Worm (Caenorhabditis elegans) whole organism, L2 larva: ENCODE measurements around the gene elo-1.

Experiments used
- aly-2 ChIP-seq: fragments of 150-350 bp; optimal IDR thresholded peaks from 2 replicates; lab custom pipeline; 2014; ENCODE audit warnings: missing biosample characterization, missing genetic modification characterization
- ama-1 ChIP-seq: fragments of 150-350 bp; optimal IDR thresholded peaks from 2 replicates; lab custom pipeline; 2018; ENCODE audit warnings: inconsistent platforms
- egl-27 ChIP-seq: sonication (generic microtip); optimal IDR thresholded peaks from 3 replicates; lab custom pipeline; 2017; ENCODE audit warnings: missing biosample characterization, missing genetic modification reagents, missing genetic modification characterization
- elt-3 ChIP-seq: sonication (generic microtip); optimal IDR thresholded peaks from 2 replicates; lab custom pipeline; 2017; ENCODE audit warnings: missing biosample characterization, missing genetic modification characterization
- lin-13 ChIP-seq: fragments of 150-350 bp; optimal IDR thresholded peaks from 2 replicates; lab custom pipeline; 2014; ENCODE audit warnings: missing biosample characterization, missing genetic modification reagents, missing genetic modification characterization
- lin-39 ChIP-seq: fragments of 150-350 bp; optimal IDR thresholded peaks from 2 replicates; lab custom pipeline; 2014; ENCODE audit warnings: missing biosample characterization, missing genetic modification reagents, missing genetic modification characterization
- mdl-1 ChIP-seq, 2 experiments: fragments of 150-350 bp in 1 of 2; sonication (generic microtip) in 1 of 2; optimal IDR thresholded peaks; 2 replicates each; lab custom pipeline; 2017; ENCODE audit warnings: missing biosample characterization in 2 of 2, missing genetic modification characterization in 2 of 2
- nhr-21 ChIP-seq: fragments of 150-350 bp; optimal IDR thresholded peaks from 2 replicates; lab custom pipeline; 2014; ENCODE audit warnings: missing biosample characterization, missing genetic modification characterization
- nhr-237 ChIP-seq: fragments of 150-350 bp; optimal IDR thresholded peaks from 2 replicates; lab custom pipeline; 2014; ENCODE audit warnings: missing biosample characterization, missing genetic modification characterization
- unc-62 ChIP-seq: fragments of 150-350 bp; optimal IDR thresholded peaks from 2 replicates; lab custom pipeline; 2014; ENCODE audit warnings: missing biosample characterization, missing genetic modification reagents, missing genetic modification characterization
- ztf-1 ChIP-seq: fragments of 200-800 bp; sonication (Bioruptor generic); conservative IDR thresholded peaks from 2 replicates; pipeline ENCODE4 v1.3.6; 2022; ENCODE audit warnings: missing genetic modification characterization, missing compliant biosample characterization

ce11 chrIV:9524849-9525460 lies 1.2 kb upstream of the elo-1 start, which contains the start of gene ndua-5:
- TF ChIP-seq nhr-237 (tag; lab: Kevin White, UChicago) = no peak
- no peak for TF ChIP-seq mdl-1 (tag; optimal IDR thresholded peaks at IDR 0.05; lab: Kevin White, UChicago)
- no peak for TF ChIP-seq unc-62 (GFP tag; lab: Kevin White, UChicago)
- TF ChIP-seq aly-2 = no peak
- TF ChIP-seq lin-13 (GFP tag; lab: Kevin White, UChicago) = peak; percentile 27
- no peak for TF ChIP-seq ama-1 (lab: Kevin White, UChicago)
- no peak for TF ChIP-seq ztf-1
- no peak for TF ChIP-seq elt-3 (tag; lab: Kevin White, UChicago)
- TF ChIP-seq lin-39 (tag; lab: Kevin White, UChicago) = no peak
- no peak for TF ChIP-seq egl-27 (tag; lab: Kevin White, UChicago)
- TF ChIP-seq nhr-21 = no peak
